Worm (Caenorhabditis elegans) whole organism, L4 larva: ENCODE data around the gene unc-2.

Source experiments
- ama-1 ChIP-seq: fragments of 150-350 bp; optimal IDR thresholded peaks from 2 replicates; lab custom pipeline; 2014; ENCODE audit warnings: inconsistent platforms, mixed read lengths
- dpl-1 ChIP-seq: fragments of 150-350 bp; optimal IDR thresholded peaks from 2 replicates; lab custom pipeline; 2014; ENCODE audit warnings: missing biosample characterization, missing genetic modification reagents, missing genetic modification characterization
- zip-2 ChIP-seq: fragments of 150-350 bp; optimal IDR thresholded peaks from 2 replicates; lab custom pipeline; 2014; ENCODE audit warnings: missing biosample characterization, missing genetic modification characterization

- TF ChIP-seq zip-2, result no peak
- TF ChIP-seq dpl-1 (GFP tag; lab: Kevin White, UChicago), result no peak
- no peak for TF ChIP-seq ama-1 (lab: Kevin White, UChicago)
Observed at ce11 chrX:2704768-2705486, 58.4 kb downstream of the unc-2 start.
